Fruit fly (Drosophila melanogaster) whole organism, larva: Measurements from ENCODE around the gene Vha16-3.

Experiments
- noc ChIP-seq: fragments of 200-800 bp; sonication (Bioruptor generic); optimal IDR thresholded peaks from 3 replicates; lab custom pipeline; 2019; ENCODE audit warnings: missing biosample characterization, mild to moderate bottlenecking, missing genetic modification characterization, moderate library complexity

The Vha16-3 gene

DNA sequence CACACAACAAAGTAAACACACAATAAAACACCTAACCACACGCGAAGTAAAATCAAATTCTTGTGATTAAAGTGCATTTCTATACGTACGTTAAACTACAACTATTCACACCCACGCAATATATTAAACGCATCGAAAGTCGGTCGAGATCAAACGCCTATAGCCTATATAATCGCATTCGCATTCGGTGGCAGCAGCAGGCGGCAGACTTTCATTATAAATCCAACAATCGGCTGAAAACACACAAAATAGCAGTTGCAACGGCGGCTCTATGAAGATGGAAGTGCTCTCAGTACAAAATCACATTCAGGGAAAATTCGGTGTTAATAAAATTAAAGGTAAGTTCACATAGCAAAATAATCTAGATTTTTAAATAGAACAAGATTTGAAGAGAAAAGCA lies 15.2 kb downstream of the Vha16-3 start:
- no peak for TF ChIP-seq noc

DNA sequence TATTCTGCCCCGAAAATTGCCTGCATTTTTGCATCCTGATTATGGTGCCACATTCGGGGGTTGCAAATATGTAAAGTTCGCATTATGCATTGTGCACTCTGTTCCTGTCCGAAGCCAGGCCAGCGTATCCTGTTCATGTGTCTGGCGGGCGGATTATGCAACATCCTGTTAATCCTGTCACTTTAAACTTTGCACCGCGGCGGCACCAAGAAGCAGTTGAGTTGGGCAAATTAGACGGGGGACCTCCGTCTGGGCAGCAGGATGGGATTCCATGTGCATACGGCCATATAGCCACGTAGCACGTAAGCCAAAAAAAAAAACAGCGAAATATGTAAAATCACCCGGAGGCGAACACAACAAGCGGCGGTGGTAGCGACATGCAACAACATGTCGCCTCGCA lies 16.4 kb downstream of the Vha16-3 start:
- no peak for TF ChIP-seq noc

DNA sequence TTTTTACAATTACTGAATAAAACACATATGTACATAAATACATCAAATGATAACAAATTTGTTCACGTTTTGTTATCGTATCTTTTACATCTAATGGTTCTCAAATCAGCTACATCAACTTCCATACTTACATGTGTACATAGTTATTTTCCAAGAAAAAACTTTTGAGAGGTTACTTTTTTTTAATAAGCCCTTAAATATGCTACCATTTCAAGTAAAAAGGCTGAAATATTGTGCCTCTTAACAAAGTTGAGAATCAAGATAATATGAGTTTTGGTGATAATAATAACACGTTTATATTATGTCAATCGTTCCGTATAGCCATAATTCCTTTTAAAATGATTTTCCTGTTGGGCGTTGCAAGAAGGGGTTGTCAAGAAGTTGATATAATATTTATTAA lies 17.4 kb downstream of the Vha16-3 start:
- TF ChIP-seq noc, result no peak

DNA sequence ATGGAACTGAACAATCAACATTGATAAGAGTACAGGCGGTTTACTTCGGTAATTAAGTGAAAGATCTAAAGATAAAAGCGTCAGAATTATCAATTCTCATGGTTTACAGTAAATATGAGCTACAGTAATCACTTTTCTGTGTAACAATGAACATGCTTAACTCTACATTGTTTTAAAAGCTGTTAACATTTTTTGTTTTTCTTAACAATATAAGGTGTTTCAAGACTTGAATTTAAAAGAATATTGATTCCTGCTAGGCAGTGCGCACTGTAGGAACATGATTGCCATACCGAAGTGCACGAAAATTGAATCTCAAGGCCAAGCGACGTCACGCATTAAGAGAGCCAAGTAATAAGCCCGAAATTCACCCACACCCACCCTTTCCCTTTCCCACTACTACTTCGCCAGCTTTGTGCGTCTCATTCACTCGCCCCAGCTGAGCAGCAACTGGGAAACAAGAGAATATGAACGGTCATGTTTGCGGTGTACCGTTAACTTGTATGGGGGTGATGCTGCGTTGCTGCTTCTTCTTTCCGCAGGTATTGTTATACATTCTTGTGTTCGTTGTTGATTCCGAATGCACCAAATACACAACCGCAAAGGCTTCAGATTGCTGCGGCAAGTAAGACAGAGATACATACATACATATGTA lies 18.3 kb downstream of the Vha16-3 start:
- TF ChIP-seq noc, result peak; percentile 91

DNA sequence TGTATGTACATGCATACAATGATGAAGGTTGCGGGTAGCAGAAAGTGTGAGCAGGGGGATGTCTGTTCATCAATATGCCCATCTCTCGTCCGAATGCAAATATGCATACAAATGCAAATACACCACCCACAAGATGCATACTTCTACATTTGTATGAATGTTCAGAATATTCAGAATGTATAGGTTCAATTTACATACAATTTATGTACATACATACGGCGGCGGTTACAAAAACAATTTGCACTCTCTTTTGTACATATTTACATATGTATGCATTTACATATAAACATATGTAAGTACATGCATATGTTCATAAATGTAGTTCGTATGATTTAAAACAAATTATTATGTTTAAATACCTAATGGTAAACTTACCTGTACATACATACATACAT lies 18.8 kb downstream of the Vha16-3 start:
- no peak for TF ChIP-seq noc

DNA sequence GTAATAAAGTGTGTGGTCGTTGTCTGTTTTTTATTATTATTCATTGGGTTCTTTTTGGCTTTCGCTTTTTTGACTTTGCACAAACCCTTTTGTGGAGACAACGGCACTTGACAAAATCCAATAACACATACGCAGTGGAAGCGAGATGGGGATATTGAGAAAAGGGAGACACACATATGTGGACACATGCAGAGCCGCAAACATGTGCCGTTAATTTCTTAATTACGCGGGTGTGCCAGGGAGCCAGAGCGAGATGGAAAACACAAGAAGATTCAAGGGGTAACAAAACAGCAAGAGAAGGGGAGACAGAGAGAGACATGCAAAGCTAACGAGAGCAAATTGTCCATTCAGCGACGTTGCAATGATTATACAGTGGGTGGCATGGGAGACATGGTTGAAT lies 19.4 kb downstream of the Vha16-3 start:
- peak; percentile 2 for TF ChIP-seq noc

DNA sequence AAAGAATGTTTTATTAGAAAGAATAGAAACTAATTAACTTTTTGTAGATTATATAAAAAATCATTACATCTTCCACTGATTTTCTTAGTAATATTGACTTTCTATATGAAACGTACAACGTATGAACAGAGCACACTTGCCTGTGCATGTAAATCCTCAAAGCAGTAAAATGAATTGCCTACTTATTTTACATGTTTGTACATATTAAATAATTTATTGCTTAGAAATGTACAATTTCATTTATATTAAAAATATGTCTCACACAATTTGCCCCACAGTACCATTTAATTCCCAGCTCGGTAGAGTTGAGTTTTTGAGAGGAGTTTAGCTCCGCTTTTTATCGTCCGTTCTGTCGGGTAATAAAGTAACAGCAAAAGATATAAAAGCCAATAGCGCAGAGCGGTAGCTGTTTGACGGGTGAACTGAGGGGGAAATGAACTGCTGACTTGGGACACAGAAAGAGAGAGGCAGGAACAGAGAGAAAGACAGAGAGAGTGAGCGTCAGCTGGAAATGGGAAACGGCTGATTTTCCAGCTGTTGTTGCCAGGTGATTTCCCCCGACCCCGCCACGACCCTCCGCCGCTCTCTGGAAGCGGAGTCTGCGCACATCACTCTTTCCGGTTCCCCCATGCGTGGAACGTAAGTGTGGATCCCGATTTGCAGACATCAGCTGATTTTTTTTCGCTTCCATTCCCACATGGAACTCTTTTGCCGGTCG lies 20.2 kb downstream of the Vha16-3 start:
- no peak for TF ChIP-seq noc

DNA sequence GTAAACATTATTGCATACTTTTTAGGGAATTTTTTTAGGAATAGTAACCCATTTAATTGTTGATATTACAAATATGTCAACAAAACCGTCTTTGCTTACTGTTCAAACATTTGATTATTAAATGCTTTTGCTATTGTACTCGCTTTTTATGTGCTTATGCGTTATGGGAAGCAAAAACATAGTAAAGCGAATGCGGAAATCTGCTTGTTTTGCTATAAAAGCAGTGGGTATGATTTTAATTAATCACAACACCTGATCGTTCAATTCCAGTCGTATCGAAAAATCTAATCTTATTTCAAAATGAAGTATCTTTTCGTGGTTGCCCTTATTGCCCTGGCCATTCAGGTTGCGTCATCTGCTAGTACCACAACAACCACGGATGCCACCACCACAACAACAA lies 35.2 kb downstream of the Vha16-3 start, which contains the start of gene CG33500:
TSS of gene CG33500 (plus strand) at position 301 of the 400 bp plus-strand sequence.
- no peak for TF ChIP-seq noc

DNA sequence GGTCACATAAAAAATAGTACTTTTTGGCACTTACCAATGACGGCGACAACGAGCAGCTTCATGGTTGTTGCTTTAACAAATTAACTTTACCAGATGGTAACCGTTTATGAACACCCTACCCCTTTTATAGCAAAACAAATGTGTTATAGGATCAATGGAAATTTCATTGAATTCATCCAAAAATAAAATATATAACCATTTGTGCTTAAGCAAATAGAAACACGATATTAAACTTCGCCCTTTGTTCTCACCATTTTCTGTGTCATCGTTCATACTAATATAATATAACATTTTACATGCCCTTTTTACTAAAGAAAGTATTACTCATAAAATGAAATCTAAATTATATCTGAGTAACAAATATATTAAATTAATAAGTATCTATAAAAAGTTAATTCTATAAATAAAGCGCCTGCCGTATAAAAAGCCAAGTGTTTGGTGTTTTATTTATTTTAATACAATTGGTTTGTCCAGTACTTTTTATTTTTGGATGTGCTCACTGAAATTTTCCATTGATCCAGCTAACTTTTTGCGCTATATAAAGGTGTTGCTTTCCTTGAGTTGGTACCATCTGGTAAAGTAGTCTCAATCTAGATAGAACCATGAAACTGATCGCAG lies 36.3 kb downstream of the Vha16-3 start, which contains the start of the genes Sgs8 and Sgs7:
TSS of gene Sgs8 (minus strand) at position 101 of the 618 bp plus-strand sequence.
TSS of gene Sgs7 (plus strand) at position 568 of the 618 bp plus-strand sequence.
- no peak for TF ChIP-seq noc

DNA sequence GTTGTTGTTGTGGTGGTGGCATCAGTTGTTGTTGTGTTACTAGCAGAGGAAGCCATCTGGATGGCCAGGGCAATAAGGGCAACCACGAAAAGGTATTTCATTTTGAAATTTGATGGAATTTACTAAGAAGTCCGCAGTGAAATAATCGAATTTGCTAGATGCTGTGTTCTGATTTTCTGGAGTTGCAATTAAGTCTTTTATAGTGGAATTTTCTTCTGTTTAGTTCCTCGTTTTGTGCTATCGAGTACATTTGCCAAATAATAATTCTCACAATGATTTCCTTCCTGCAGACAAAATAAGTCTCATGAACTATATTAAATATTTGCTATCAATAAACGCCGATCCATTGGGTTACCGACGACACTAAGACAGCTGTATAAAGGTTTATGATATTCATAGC lies 37.4 kb downstream of the Vha16-3 start, which contains the start of gene CG33272:
TSS of gene CG33272 (minus strand) at position 101 of the 400 bp plus-strand sequence.
- TF ChIP-seq noc, result no peak

DNA sequence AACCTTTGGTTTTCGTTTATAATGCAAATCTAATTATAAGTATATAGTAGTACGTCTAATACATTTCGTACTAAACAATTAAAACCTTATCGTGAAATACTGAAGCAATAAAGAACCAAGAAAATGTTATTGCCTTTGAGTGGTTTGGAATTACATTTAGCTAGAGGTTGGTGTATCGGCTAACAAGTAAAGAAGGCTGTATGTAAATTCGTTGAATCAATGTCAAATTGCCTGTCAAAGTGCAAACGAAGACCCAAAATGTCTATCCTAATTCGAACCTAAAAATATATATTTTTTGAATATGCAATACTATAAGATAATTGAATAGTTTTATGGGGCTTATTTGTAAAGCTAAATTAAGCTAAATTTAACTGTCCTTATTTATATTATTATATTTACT lies 38.2 kb downstream of the Vha16-3 start:
- no peak for TF ChIP-seq noc

DNA sequence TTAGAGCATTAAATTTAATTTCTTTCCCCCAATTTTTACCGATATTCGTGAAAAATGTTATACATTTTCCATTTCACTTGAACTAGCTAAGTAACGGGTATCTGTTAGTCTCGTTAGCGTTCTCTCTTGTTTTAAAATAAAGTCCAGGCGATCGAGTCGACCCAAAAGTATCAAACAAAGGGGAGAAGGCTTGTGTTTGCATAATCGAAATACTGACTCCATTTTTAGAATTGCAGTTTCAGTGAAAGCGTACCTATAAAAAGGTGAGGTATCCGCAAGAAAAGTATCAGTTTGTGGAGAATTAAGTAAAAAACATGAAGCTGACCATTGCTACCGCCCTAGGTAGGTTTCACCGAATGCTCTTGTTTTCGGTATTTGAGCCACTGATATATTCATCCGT lies 38.8 kb downstream of the Vha16-3 start, which contains the start of gene Sgs3:
TSS of gene Sgs3 (plus strand) at position 301 of the 400 bp plus-strand sequence.
- TF ChIP-seq noc, result no peak

DNA sequence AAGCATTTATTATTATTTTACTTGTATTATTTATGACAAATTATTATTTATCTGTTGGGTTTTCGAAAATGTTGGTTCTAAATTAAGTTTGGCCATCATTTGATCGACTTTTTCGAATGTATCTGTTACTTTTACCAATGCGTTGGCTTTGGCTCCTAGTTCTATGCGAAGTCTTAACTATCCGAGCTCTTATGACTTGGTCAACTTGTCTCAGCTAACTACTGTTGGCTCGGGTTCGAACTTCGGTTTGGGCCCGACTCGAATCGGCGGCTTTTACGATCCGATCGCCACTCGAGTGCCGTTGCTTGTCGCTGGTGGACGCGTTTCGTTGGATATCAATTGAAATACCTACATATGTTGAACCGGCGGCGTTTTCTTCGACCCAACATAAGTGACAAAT lies 40.3 kb downstream of the Vha16-3 start, which contains the start of gene CG7512:
TSS of gene CG7512 (plus strand) at position 301 of the 400 bp plus-strand sequence.
- no peak for TF ChIP-seq noc

DNA sequence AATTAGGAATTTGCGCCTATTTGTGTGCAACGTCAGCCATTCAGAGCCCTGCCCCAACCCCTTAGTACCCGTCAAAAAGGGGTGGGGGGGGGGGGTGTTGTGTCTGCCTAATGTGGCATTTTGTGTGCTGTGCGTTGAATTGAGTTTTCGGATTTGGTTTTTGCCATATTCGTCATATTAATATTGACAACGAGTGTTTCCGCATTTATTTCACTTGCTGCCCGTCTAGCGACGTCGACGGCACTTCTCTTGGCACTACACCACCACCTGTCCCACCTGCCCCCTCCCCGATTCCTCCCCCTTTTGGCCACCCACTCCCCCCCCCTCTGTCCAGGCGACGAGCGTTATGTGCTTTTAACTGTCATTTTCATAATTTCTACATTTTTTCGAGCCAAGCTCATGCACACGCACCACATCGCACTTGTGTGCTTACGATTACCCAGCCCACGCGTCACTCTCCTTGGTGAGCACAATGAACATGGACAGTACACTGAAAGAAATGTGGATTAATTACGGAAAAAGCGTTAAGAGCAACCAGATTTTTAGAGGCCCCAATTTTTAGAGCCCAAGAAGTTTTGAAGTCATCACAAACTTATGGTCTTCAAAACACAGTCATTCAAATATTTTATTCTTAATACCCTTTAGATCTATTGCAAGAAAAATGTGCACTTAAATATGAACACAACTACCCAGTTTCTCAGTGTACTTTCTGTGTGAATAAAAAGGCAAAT lies 42.4 kb downstream of the Vha16-3 start:
- TF ChIP-seq noc, result peak; percentile 6

DNA sequence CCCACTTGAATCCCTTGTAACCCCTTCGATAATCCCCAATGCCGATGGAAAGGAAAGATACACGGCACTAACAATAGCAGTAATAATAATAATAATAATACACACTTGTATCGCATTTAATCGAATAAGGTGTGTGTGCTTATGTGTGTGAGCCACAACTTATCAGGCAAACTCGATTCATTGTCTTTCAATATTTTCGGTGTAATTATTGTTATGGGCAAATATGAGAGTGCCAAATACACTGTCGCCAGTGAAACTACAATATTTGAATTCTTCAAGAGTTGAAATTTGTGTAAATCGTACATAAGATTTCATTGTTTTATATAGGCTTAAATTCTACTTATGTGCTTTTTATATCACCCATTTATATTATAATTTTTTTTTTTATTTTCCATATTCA lies 43.1 kb downstream of the Vha16-3 start:
- no peak for TF ChIP-seq noc

DNA sequence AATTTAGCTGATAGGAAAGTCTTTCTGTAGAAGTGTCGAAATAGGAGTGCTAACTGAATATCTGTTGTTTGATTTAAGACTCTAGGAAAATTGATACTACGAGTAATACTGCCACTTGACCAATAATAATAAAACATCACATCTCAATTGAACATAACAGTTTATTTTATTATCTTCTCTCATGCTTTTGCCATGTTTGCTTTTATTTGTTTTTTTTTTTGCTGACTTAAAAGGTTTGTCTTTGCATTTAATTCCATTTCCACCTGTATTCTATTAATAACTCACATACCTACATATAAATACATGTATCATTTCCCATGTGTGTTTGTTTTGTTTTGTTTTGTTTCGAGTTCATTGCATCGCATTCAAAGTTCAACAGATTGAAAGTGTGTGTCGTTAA lies 49.5 kb downstream of the Vha16-3 start, which contains the start of the genes CG11714 and Fuca:
TSS of gene CG11714 (minus strand) at position 101 of the 400 bp plus-strand sequence.
TSS of gene Fuca (minus strand) at position 101 of the 400 bp plus-strand sequence.
- no peak for TF ChIP-seq noc
